Fruit fly (Drosophila melanogaster): ENCODE data around the gene SPE.

The SPE gene

dm6 chr3R:23652525-23653108 is 33.4 kb upstream of the SPE start (continued):
- TF ChIP-seq vvl (GFP tag; IDR thresholded peaks at IDR 0.05) (peak; percentile 48), Dek (tag; optimal IDR thresholded peaks at IDR 0.05) (peak; percentile 60), Opbp (GFP tag; IDR thresholded peaks at IDR 0.05; ENCODE audit: partially characterized antibody) (no peak), ro (GFP tag; IDR thresholded peaks at IDR 0.05) (no peak), BEAF-32 (GFP tag; optimal IDR thresholded peaks at IDR 0.05) (no peak), CG4282 (GFP tag; optimal IDR thresholded peaks at IDR 0.05) (no peak), caup (GFP tag; optimal IDR thresholded peaks at IDR 0.05; ENCODE audit: severe bottlenecking) (peak; percentile 93), gfzf (GFP tag; optimal IDR thresholded peaks at IDR 0.05) (no peak), Dbx (GFP tag; IDR thresholded peaks at IDR 0.05) (peak; percentile 86), Lpt (GFP tag; optimal IDR thresholded peaks at IDR 0.05) (no peak), NC2β (GFP tag; optimal IDR thresholded peaks at IDR 0.05) (no peak), CG9609 (GFP tag; optimal IDR thresholded peaks at IDR 0.05) (peak; percentile 46), CG11456 (GFP tag; IDR thresholded peaks at IDR 0.05) (peak; percentile 76), H2.0 (GFP tag; IDR thresholded peaks at IDR 0.05) (0 out of 2 replicates have a peak, but pooled peaks have one; percentile 5), CG1233 (GFP tag; optimal IDR thresholded peaks at IDR 0.05) (peak; percentile 56), pita (GFP tag; optimal IDR thresholded peaks at IDR 0.05) (no peak), CG14965 (GFP tag; optimal IDR thresholded peaks at IDR 0.05; ENCODE audit: borderline replicate concordance) (peak; percentile 26), CG17829 (tag; optimal IDR thresholded peaks at IDR 0.05) (no peak), nerfin-2 (GFP tag; IDR thresholded peaks at IDR 0.05; ENCODE audit: partially characterized antibody) (no peak), H15 (GFP tag; IDR thresholded peaks at IDR 0.05) (no peak), Nf-YA (GFP tag; IDR thresholded peaks at IDR 0.05) (peak; percentile 45; the same call in 1 of the 2 replicates), hbn (GFP tag; IDR thresholded peaks at IDR 0.05; ENCODE audit: partially characterized antibody) (no peak), nmo (GFP tag; optimal IDR thresholded peaks at IDR 0.05) (no peak), Chrac-16 (GFP tag; optimal IDR thresholded peaks at IDR 0.05) (no peak), D19A (tag; optimal IDR thresholded peaks at IDR 0.05) (no peak), nom (GFP tag; optimal IDR thresholded peaks at IDR 0.05) (no peak), CG13123 (GFP tag; optimal IDR thresholded peaks at IDR 0.05) (peak; percentile 26), trh (GFP tag; optimal IDR thresholded peaks at IDR 0.05) (no peak), CG7963 (GFP tag; IDR thresholded peaks at IDR 0.05; ENCODE audit: partially characterized antibody) (no peak), ssp (GFP tag; IDR thresholded peaks at IDR 0.05) (no peak), stwl (tag; optimal IDR thresholded peaks at IDR 0.05) (no peak), CG17385 (GFP tag; optimal IDR thresholded peaks at IDR 0.05) (peak; percentile 41), CG16863 (GFP tag; optimal IDR thresholded peaks at IDR 0.05) (peak; percentile 12), CG17568 (GFP tag; optimal IDR thresholded peaks at IDR 0.05) (peak; percentile 65), CG31224 (GFP tag; IDR thresholded peaks at IDR 0.05) (peak; percentile 41; the same call in 1 of the 2 replicates), Poxn (GFP tag; IDR thresholded peaks at IDR 0.05) (no peak), CG1792 (GFP tag; optimal IDR thresholded peaks at IDR 0.05) (peak; percentile 14), ftz-f1 (GFP tag; optimal IDR thresholded peaks at IDR 0.05) (no peak), dmrt11E (tag; optimal IDR thresholded peaks at IDR 0.05) (no peak), NK7.1 (GFP tag; optimal IDR thresholded peaks at IDR 0.05) (peak; percentile 23)

dm6 chr3R:23655501-23655900 is 30.6 kb upstream of the SPE start:
- TF ChIP-seq Ets65A (GFP tag) (peak; percentile 15), eve (GFP tag; optimal IDR thresholded peaks at IDR 0.05) (peak in 1 of 2 experiments; percentile 13), CG33557 (GFP tag; optimal IDR thresholded peaks at IDR 0.05) (no peak)
